Worm (Caenorhabditis elegans): ENCODE results near the gene Y61A9LA.12.

Gene Y61A9LA.12

DNA sequence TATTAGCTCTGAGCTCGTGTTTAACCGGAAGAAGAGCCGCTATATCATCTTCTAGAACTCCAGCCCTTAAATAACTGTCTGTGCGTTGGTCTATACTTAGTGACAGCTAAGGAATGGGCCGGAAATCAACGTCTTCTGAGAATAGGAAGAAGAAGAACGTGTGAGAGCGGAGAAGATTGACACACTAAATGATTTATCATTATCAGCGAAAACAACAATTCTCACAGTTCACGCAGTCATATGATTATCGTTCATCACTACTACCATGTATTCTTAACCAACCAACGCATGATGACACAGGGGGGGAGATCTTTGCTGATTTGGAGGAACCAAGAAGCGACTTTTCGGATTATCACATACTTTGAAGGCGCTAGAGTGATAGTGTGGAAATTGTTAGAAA, 29.3 kb upstream of the Y61A9LA.12 start:
- TF ChIP-seq ztf-4 (tag; optimal IDR thresholded peaks at IDR 0.05) = no peak
- no peak for TF ChIP-seq nhr-19 (GFP tag; conservative IDR thresholded peaks at IDR 0.05)
- no peak for TF ChIP-seq pax-3 (tag; optimal IDR thresholded peaks at IDR 0.05)
- no peak for TF ChIP-seq nhr-90 (tag; optimal IDR thresholded peaks at IDR 0.05; ENCODE audit: poor library complexity)
- TF ChIP-seq nhr-237 (tag; optimal IDR thresholded peaks at IDR 0.05) = no peak
- TF ChIP-seq sup-37 (GFP tag; optimal IDR thresholded peaks at IDR 0.05) = no peak
- TF ChIP-seq ztf-11 (tag; optimal IDR thresholded peaks at IDR 0.05) = no peak
- TF ChIP-seq tlp-1 (tag; optimal IDR thresholded peaks at IDR 0.05) = no peak
- TF ChIP-seq xbp-1 (tag; optimal IDR thresholded peaks at IDR 0.05) = no peak
- no peak for TF ChIP-seq egl-27 (tag; optimal IDR thresholded peaks at IDR 0.05)
- TF ChIP-seq nhr-85 (tag) = peak; percentile 64
- TF ChIP-seq isw-1 (GFP tag; IDR thresholded peaks at IDR 0.05) = no peak
- TF ChIP-seq fkh-10 (GFP tag; optimal IDR thresholded peaks at IDR 0.05) = no peak
- no peak for TF ChIP-seq fos-1 (tag; optimal IDR thresholded peaks at IDR 0.05)
- TF ChIP-seq egl-13 (tag; optimal IDR thresholded peaks at IDR 0.05) = no peak
- TF ChIP-seq C16A3.4 (tag; optimal IDR thresholded peaks at IDR 0.05) = no peak
- no peak for TF ChIP-seq ces-1 (GFP tag; optimal IDR thresholded peaks at IDR 0.05)
- no peak for TF ChIP-seq unc-98 (GFP tag; IDR thresholded peaks at IDR 0.05)
- no peak for TF ChIP-seq unc-30 (tag; optimal IDR thresholded peaks at IDR 0.05)
- no peak for TF ChIP-seq aly-2 (tag; optimal IDR thresholded peaks at IDR 0.05)
- no peak for TF ChIP-seq alr-1 (tag; optimal IDR thresholded peaks at IDR 0.05; ENCODE audit: borderline replicate concordance)
- peak in 1 of 2 experiments; percentile 39 for TF ChIP-seq mdl-1 (tag; optimal IDR thresholded peaks at IDR 0.05)
- TF ChIP-seq lin-35 (GFP tag; optimal IDR thresholded peaks at IDR 0.05) = peak in 1 of 2 experiments; percentile 37
- no peak for TF ChIP-seq zip-4 (GFP tag; optimal IDR thresholded peaks at IDR 0.05)
- TF ChIP-seq ceh-63 (GFP tag; optimal IDR thresholded peaks at IDR 0.05) = no peak
- TF ChIP-seq tbx-2 (tag; optimal IDR thresholded peaks at IDR 0.05) = peak; percentile 17
- no peak for TF ChIP-seq jun-1 (tag; optimal IDR thresholded peaks at IDR 0.05)
- no peak for TF ChIP-seq nhr-71 (tag; optimal IDR thresholded peaks at IDR 0.05)
- TF ChIP-seq nhr-12 (tag; optimal IDR thresholded peaks at IDR 0.05) = no peak
- TF ChIP-seq skn-1 (tag; optimal IDR thresholded peaks at IDR 0.05) = no peak
- TF ChIP-seq vab-15 (tag; optimal IDR thresholded peaks at IDR 0.05) = no peak
- no peak for TF ChIP-seq dsc-1 (tag; optimal IDR thresholded peaks at IDR 0.05)
- TF ChIP-seq nhr-20 (tag; optimal IDR thresholded peaks at IDR 0.05) = no peak
- TF ChIP-seq unc-130 (tag; optimal IDR thresholded peaks at IDR 0.05) = no peak
- no peak for TF ChIP-seq unc-62 (GFP tag; optimal IDR thresholded peaks at IDR 0.05)
- no peak for TF ChIP-seq ceh-88 (GFP tag; IDR thresholded peaks at IDR 0.05)
- TF ChIP-seq ceh-90 (tag; optimal IDR thresholded peaks at IDR 0.05) = no peak
- no peak for TF ChIP-seq lin-39 (tag; optimal IDR thresholded peaks at IDR 0.05)
- no peak for TF ChIP-seq C04F5.9 (tag; optimal IDR thresholded peaks at IDR 0.05)
- no peak for TF ChIP-seq ceh-82 (tag; optimal IDR thresholded peaks at IDR 0.05)
- TF ChIP-seq efl-1 (optimal IDR thresholded peaks at IDR 0.05) = no peak
- peak in 1 of 2 experiments; percentile 68 for TF ChIP-seq efl-1 (GFP tag; optimal IDR thresholded peaks at IDR 0.05 in 1 of 2)
- peak; percentile 85 for TF ChIP-seq blmp-1 (tag; optimal IDR thresholded peaks at IDR 0.05)
- no peak for TF ChIP-seq hpl-2 (GFP tag; optimal IDR thresholded peaks at IDR 0.05)
- no peak for TF ChIP-seq nhr-76 (tag; optimal IDR thresholded peaks at IDR 0.05)
- TF ChIP-seq ets-5 (GFP tag; IDR thresholded peaks at IDR 0.05) = no peak
- TF ChIP-seq unc-86 (tag; optimal IDR thresholded peaks at IDR 0.05) = no peak
- TF ChIP-seq elt-3 (tag; optimal IDR thresholded peaks at IDR 0.05) = peak in 1 of 6 experiments; percentile 80
